Worm (Caenorhabditis elegans) whole organism, mixed stage, embryonic: Measurements from ENCODE around the gene fbxa-11.

Experiments used
- cnd-1 ChIP-seq: fragments of 200-800 bp; sonication (Bioruptor generic); optimal IDR thresholded peaks from 2 replicates; lab custom pipeline; 2018; ENCODE audit warnings: mild to moderate bottlenecking, missing genetic modification characterization, missing compliant biosample characterization
- elt-3 ChIP-seq: fragments of 150-350 bp; optimal IDR thresholded peaks from 2 replicates; lab custom pipeline; 2014; ENCODE audit warnings: missing biosample characterization, missing genetic modification characterization
- flh-1 ChIP-seq: fragments of 200-800 bp; sonication (Bioruptor generic); optimal IDR thresholded peaks from 2 replicates; lab custom pipeline; 2018; ENCODE audit warnings: mild to moderate bottlenecking, missing genetic modification characterization, moderate library complexity, missing compliant biosample characterization
- lin-13 ChIP-seq: fragments of 150-350 bp; optimal IDR thresholded peaks from 2 replicates; lab custom pipeline; 2014; ENCODE audit warnings: missing biosample characterization, missing genetic modification characterization
- snpc-4 ChIP-seq: fragments of 150-350 bp; optimal IDR thresholded peaks from 2 replicates; lab custom pipeline; 2014; ENCODE audit warnings: missing biosample characterization, missing genetic modification characterization
- unc-39 ChIP-seq: fragments of 150-350 bp; optimal IDR thresholded peaks from 2 replicates; lab custom pipeline; 2014; ENCODE audit warnings: missing biosample characterization, missing genetic modification characterization
- ztf-11 ChIP-seq: fragments of 150-350 bp; optimal IDR thresholded peaks from 2 replicates; lab custom pipeline; 2014; ENCODE audit warnings: missing biosample characterization, missing genetic modification characterization

- no peak for TF ChIP-seq snpc-4 (tag; lab: Kevin White, UChicago)
- TF ChIP-seq ztf-11: no peak
- no peak for TF ChIP-seq unc-39 (tag; lab: Kevin White, UChicago)
- TF ChIP-seq flh-1 (GFP tag; lab: Kevin White, UChicago): no peak
- TF ChIP-seq elt-3 (tag; lab: Kevin White, UChicago): no peak
- no peak for TF ChIP-seq cnd-1 (tag; lab: Kevin White, UChicago)
- TF ChIP-seq lin-13 (tag; lab: Kevin White, UChicago): no peak
Observed at ce11 chrIII:978889-979288, 28.2 kb downstream of the fbxa-11 start.
